Fruit fly (Drosophila melanogaster) whole organism, pupa: ENCODE data around the gene Galt.

ENCODE experiments used
- CG13204 ChIP-seq: fragments of 200-800 bp; sonication (Bioruptor generic); optimal IDR thresholded peaks from 2 replicates; lab custom pipeline; 2018; ENCODE audit warnings: missing biosample characterization, mild to moderate bottlenecking, missing genetic modification characterization, moderate library complexity
- CG14655 ChIP-seq: fragments of 200-800 bp; sonication (Bioruptor generic); optimal IDR thresholded peaks from 3 replicates; lab custom pipeline; 2017; ENCODE audit warnings: mild to moderate bottlenecking, missing biosample characterization, missing genetic modification reagents, missing genetic modification characterization
- CG15710 ChIP-seq: fragments of 200-800 bp; sonication (Bioruptor generic); optimal IDR thresholded peaks from 2 replicates; lab custom pipeline; 2018; ENCODE audit warnings: missing biosample characterization, mild to moderate bottlenecking, missing genetic modification characterization, moderate library complexity
- CG32121 ChIP-seq: fragments of 200-800 bp; sonication (Bioruptor generic); IDR thresholded peaks from 2 replicates; pipeline ENCODE4 v1.3.6; 2022; ENCODE audit warnings: missing biosample characterization, missing genetic modification characterization
- CG34367 ChIP-seq: fragments of 200-800 bp; sonication (Bioruptor generic); optimal IDR thresholded peaks from 2 replicates; lab custom pipeline; 2018; ENCODE audit warnings: missing biosample characterization, mild to moderate bottlenecking, missing genetic modification characterization
- CG8159 ChIP-seq: fragments of 200-800 bp; sonication (Bioruptor generic); optimal IDR thresholded peaks from 3 replicates; lab custom pipeline; 2018; ENCODE audit warnings: missing biosample characterization, mild to moderate bottlenecking, missing genetic modification characterization, moderate library complexity
- CG8301 ChIP-seq: fragments of 200-800 bp; sonication (Bioruptor generic); optimal IDR thresholded peaks from 2 replicates; lab custom pipeline; 2018; ENCODE audit warnings: missing biosample characterization, mild to moderate bottlenecking, missing genetic modification characterization
- CG9948 ChIP-seq: fragments of 200-800 bp; sonication (Bioruptor generic); optimal IDR thresholded peaks from 2 replicates; lab custom pipeline; 2018; ENCODE audit warnings: missing biosample characterization, mild to moderate bottlenecking, missing genetic modification characterization, moderate library complexity
- D1 ChIP-seq: fragments of 200-800 bp; sonication (Bioruptor generic); optimal IDR thresholded peaks from 2 replicates; lab custom pipeline; 2018; ENCODE audit warnings: missing biosample characterization, mild to moderate bottlenecking, missing genetic modification characterization, moderate library complexity
- EcR ChIP-seq: fragments of 200-800 bp; sonication (Bioruptor generic); optimal IDR thresholded peaks from 3 replicates; lab custom pipeline; 2019; ENCODE audit warnings: missing biosample characterization, missing genetic modification characterization, mild to moderate bottlenecking, moderate library complexity, missing genetic modification reagents
- Pif1A ChIP-seq: fragments of 200-800 bp; sonication (Bioruptor generic); optimal IDR thresholded peaks from 3 replicates; lab custom pipeline; 2016; ENCODE audit warnings: missing biosample characterization, missing genetic modification characterization
- Snoo ChIP-seq: fragments of 200-800 bp; sonication (Bioruptor generic); optimal IDR thresholded peaks from 3 replicates; lab custom pipeline; 2017; ENCODE audit warnings: missing biosample characterization, mild to moderate bottlenecking, missing genetic modification characterization, inconsistent platforms
- fd96Ca ChIP-seq: fragments of 200-800 bp; sonication (Bioruptor generic); IDR thresholded peaks from 3 replicates; pipeline ENCODE4 v1.3.6; 2022; ENCODE audit warnings: missing biosample characterization, missing genetic modification characterization
- gl ChIP-seq: fragments of 200-800 bp; sonication (Bioruptor generic); optimal IDR thresholded peaks from 2 replicates; lab custom pipeline; 2018; ENCODE audit warnings: missing biosample characterization, mild to moderate bottlenecking, missing genetic modification characterization

dm6 chr2L:6717460-6717859 is 49.6 kb upstream of the Galt start, which contains the start of gene Aatf:
- TF ChIP-seq D1 (tag; lab: Kevin White, UChicago) (no peak), fd96Ca (GFP tag; lab: Robert Waterston, UW) (no peak), CG8301 (tag; lab: Kevin White, UChicago) (no peak), CG15710 (tag; lab: Kevin White, UChicago) (no peak), CG13204 (GFP tag; lab: Kevin White, UChicago) (no peak), CG9948 (tag; lab: Kevin White, UChicago) (no peak), EcR (GFP tag; lab: Kevin White, UChicago) (no peak), CG14655 (no peak), CG32121 (GFP tag; lab: Robert Waterston, UW) (no peak), CG34367 (no peak), gl (tag; lab: Kevin White, UChicago) (no peak), Snoo (tag; lab: Kevin White, UChicago) (no peak), CG8159 (tag; lab: Kevin White, UChicago) (no peak), Pif1A (no peak)
